Worm (Caenorhabditis elegans) whole organism, dauer: ENCODE measurements around the gene cdh-3.

Experiments used
- unc-62 ChIP-seq: sonication (generic microtip); optimal IDR thresholded peaks from 2 replicates; lab custom pipeline; 2017; ENCODE audit warnings: missing biosample characterization, missing genetic modification reagents, missing genetic modification characterization

Gene cdh-3

DNA sequence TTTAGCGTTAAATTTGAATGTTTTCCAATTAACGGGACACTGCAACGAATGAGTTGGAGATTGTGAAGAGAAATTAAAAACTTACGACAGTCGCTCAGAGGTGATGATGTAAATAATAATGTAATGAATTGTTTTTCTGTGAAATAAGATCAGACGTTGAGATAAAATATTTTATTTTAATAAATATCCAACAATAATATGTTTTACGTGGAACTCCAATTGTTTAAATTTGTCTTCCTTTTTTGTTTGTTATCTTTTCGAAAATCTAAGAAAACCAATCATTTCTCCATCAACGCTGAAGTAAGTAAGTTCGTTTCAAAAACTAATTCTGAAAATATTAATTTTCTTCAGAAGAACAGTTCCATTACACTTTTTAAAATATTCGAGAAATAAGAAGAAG lies 60.0 kb downstream of the cdh-3 start, which contains the start of gene C18H2.5:
Gene C18H2.5, minus strand, starts transcription at position 101 of the 400 bp plus-strand sequence.
- TF ChIP-seq unc-62 (GFP tag; lab: Kevin White, UChicago) = no peak

DNA sequence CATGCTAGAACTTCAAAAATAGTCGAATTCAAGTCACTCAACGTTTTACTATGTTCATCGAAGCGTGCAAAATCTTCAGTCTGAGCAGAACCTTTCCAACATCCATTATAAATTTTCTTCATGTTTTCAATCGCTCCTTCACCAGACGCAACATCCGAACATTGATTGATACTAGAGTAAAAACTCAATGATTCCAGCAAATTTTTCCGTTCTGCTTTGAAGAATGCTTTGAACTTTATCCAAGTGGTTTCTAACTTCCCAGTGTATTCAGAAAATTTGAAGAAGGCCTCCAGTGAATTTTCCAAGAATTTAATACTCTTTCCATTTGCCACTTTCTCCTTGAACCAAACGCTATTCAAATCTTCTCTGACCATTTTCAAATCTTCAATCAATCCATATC lies 62.0 kb downstream of the cdh-3 start:
- no peak for TF ChIP-seq unc-62 (GFP tag; lab: Kevin White, UChicago)
